Fruit fly (Drosophila melanogaster) whole organism, embryonic: ENCODE results near the gene fend.
A peak's percentile ranks its signal among the peaks of the same experiment; 100 is the strongest.

ENCODE experiments used
- BEAF-32 ChIP-seq: fragments of 200-800 bp; sonication (Bioruptor generic); optimal IDR thresholded peaks from 3 replicates; lab custom pipeline; 2017; ENCODE audit warnings: missing biosample characterization, missing genetic modification characterization, mild to moderate bottlenecking, moderate library complexity, missing genetic modification reagents
- CG10565 ChIP-seq: fragments of 200-800 bp; sonication (Bioruptor generic); optimal IDR thresholded peaks from 3 replicates; lab custom pipeline; 2016; ENCODE audit warnings: missing biosample characterization, mild to moderate bottlenecking, missing genetic modification characterization
- CG11085 ChIP-seq: fragments of 200-800 bp; sonication (Bioruptor generic); IDR thresholded peaks from 2 replicates; pipeline ENCODE4 v1.3.6; 2022; ENCODE audit warnings: missing biosample characterization, missing genetic modification characterization
- CG12071 ChIP-seq: fragments of 200-800 bp; sonication (Bioruptor generic); optimal IDR thresholded peaks from 3 replicates; lab custom pipeline; 2018; ENCODE audit warnings: missing biosample characterization, mild to moderate bottlenecking, missing genetic modification characterization
- CG13123 ChIP-seq: fragments of 200-800 bp; sonication (Bioruptor generic); optimal IDR thresholded peaks from 2 replicates; lab custom pipeline; 2016; ENCODE audit warnings: missing biosample characterization, missing genetic modification characterization
- CG17186 ChIP-seq: fragments of 200-800 bp; sonication (Bioruptor generic); optimal IDR thresholded peaks from 3 replicates; lab custom pipeline; 2017; ENCODE audit warnings: missing biosample characterization, missing genetic modification reagents, missing genetic modification characterization
- CG18011 ChIP-seq: fragments of 200-800 bp; sonication (Bioruptor generic); optimal IDR thresholded peaks from 2 replicates; lab custom pipeline; 2017; ENCODE audit warnings: missing biosample characterization, missing genetic modification characterization, mild to moderate bottlenecking, moderate library complexity, missing genotype
- CG2116 ChIP-seq: fragments of 200-800 bp; sonication (Bioruptor generic); optimal IDR thresholded peaks from 3 replicates; lab custom pipeline; 2018; ENCODE audit warnings: missing biosample characterization, mild to moderate bottlenecking, missing genetic modification characterization
- CG6689 ChIP-seq: fragments of 200-800 bp; sonication (Bioruptor generic); IDR thresholded peaks from 2 replicates; pipeline ENCODE4 v1.3.6; 2022; ENCODE audit warnings: missing biosample characterization, missing genetic modification characterization
- CG7745 ChIP-seq: fragments of 200-800 bp; sonication (Bioruptor generic); optimal IDR thresholded peaks from 2 replicates; lab custom pipeline; 2018; ENCODE audit warnings: missing biosample characterization, mild to moderate bottlenecking, missing genetic modification characterization, moderate library complexity
- CG9437 ChIP-seq: fragments of 200-800 bp; sonication (Bioruptor generic); optimal IDR thresholded peaks from 2 replicates; lab custom pipeline; 2018; ENCODE audit warnings: missing biosample characterization, mild to moderate bottlenecking, missing genetic modification characterization
- CG9797 ChIP-seq: fragments of 200-800 bp; sonication (Bioruptor generic); optimal IDR thresholded peaks from 3 replicates; lab custom pipeline; 2018; ENCODE audit warnings: missing biosample characterization, mild to moderate bottlenecking, missing genetic modification characterization
- CTCF ChIP-seq: fragments of 200-800 bp; sonication (Bioruptor generic); optimal IDR thresholded peaks from 2 replicates; lab custom pipeline; 2017; ENCODE audit warnings: missing biosample characterization, mild to moderate bottlenecking, missing genetic modification characterization, moderate library complexity
- Chrac-16 ChIP-seq: fragments of 200-800 bp; sonication (Bioruptor generic); optimal IDR thresholded peaks from 3 replicates; lab custom pipeline; 2016; ENCODE audit warnings: missing biosample characterization, missing genetic modification characterization
- CrebB ChIP-seq: fragments of 200-800 bp; sonication (Bioruptor generic); optimal IDR thresholded peaks from 3 replicates; lab custom pipeline; 2018; ENCODE audit warnings: missing biosample characterization, mild to moderate bottlenecking, missing genetic modification characterization
- Deaf1 ChIP-seq: fragments of 200-800 bp; optimal IDR thresholded peaks from 3 replicates; lab custom pipeline; 2019; ENCODE audit warnings: missing biosample characterization, mild to moderate bottlenecking, missing genetic modification characterization, moderate library complexity
- Dp ChIP-seq: fragments of 200-800 bp; sonication (Bioruptor generic); optimal IDR thresholded peaks from 2 replicates; lab custom pipeline; 2018; ENCODE audit warnings: missing biosample characterization, mild to moderate bottlenecking, missing genetic modification characterization, moderate library complexity
- E2f2 ChIP-seq: fragments of 200-800 bp; sonication (Bioruptor generic); IDR thresholded peaks from 2 replicates; pipeline ENCODE4 v1.3.6; 2022; ENCODE audit warnings: missing biosample characterization, missing genetic modification characterization
- Fer1 ChIP-seq: fragments of 200-800 bp; sonication (Bioruptor generic); optimal IDR thresholded peaks from 2 replicates; lab custom pipeline; 2017; ENCODE audit warnings: missing biosample characterization, mild to moderate bottlenecking, missing genetic modification characterization
- MBD-R2 ChIP-seq: fragments of 200-800 bp; sonication (Bioruptor generic); IDR thresholded peaks from 2 replicates; pipeline ENCODE4 v1.3.6; 2022; ENCODE audit warnings: missing biosample characterization, missing genetic modification characterization
- Myb ChIP-seq: fragments of 200-800 bp; sonication (Bioruptor generic); optimal IDR thresholded peaks from 2 replicates; lab custom pipeline; 2016; ENCODE audit warnings: missing biosample characterization, missing genetic modification characterization
- NfI ChIP-seq: fragments of 200-800 bp; sonication (Bioruptor generic); optimal IDR thresholded peaks from 3 replicates; lab custom pipeline; 2018; ENCODE audit warnings: missing biosample characterization, mild to moderate bottlenecking, missing genetic modification characterization, moderate library complexity
- Poxn ChIP-seq: fragments of 200-800 bp; sonication (Bioruptor generic); IDR thresholded peaks from 2 replicates; pipeline ENCODE4 v1.3.6; 2022; ENCODE audit warnings: missing biosample characterization, missing genetic modification characterization
- Sry-δ ChIP-seq: fragments of 200-800 bp; sonication (Bioruptor generic); optimal IDR thresholded peaks from 2 replicates; lab custom pipeline; 2016; ENCODE audit warnings: missing biosample characterization, missing genetic modification characterization
- Stat92E ChIP-seq, 3 experiments: fragments of >200 bp in 2 of 3; fragments of 200-800 bp in 1 of 3; sonication (Bioruptor generic) in 1 of 3; optimal IDR thresholded peaks; 2 replicates each; lab custom pipeline; 2017 to 2019; ENCODE audit warnings: missing biosample characterization in 3 of 3, missing genetic modification characterization in 3 of 3, mild to moderate bottlenecking in 1 of 3, moderate library complexity in 1 of 3
- ash1 ChIP-seq: fragments of 200-800 bp; sonication (Bioruptor generic); optimal IDR thresholded peaks from 2 replicates; lab custom pipeline; 2018; ENCODE audit warnings: missing biosample characterization, mild to moderate bottlenecking, missing genetic modification characterization
- cg ChIP-seq: fragments of 200-800 bp; sonication (Bioruptor generic); optimal IDR thresholded peaks from 3 replicates; lab custom pipeline; 2019; ENCODE audit warnings: missing biosample characterization, mild to moderate bottlenecking, missing genetic modification characterization, moderate library complexity
- chn ChIP-seq: fragments of 200-800 bp; sonication (Bioruptor generic); optimal IDR thresholded peaks from 2 replicates; lab custom pipeline; 2016; ENCODE audit warnings: missing biosample characterization, missing genetic modification characterization
- crol ChIP-seq: fragments of 200-800 bp; sonication (Bioruptor generic); IDR thresholded peaks from 2 replicates; pipeline ENCODE4 v1.3.6; 2022; ENCODE audit warnings: missing biosample characterization, missing genetic modification characterization
- dimm ChIP-seq: fragments of 200-800 bp; sonication (Bioruptor generic); IDR thresholded peaks from 2 replicates; pipeline ENCODE4 v1.3.6; 2022; ENCODE audit warnings: missing biosample characterization, missing genetic modification characterization
- emc ChIP-seq: fragments of 200-800 bp; sonication (Bioruptor generic); optimal IDR thresholded peaks from 2 replicates; lab custom pipeline; 2016; ENCODE audit warnings: missing biosample characterization, missing genetic modification characterization
- en ChIP-seq: fragments of 200-800 bp; sonication (Bioruptor generic); optimal IDR thresholded peaks from 2 replicates; lab custom pipeline; 2016; ENCODE audit warnings: missing biosample characterization, missing genetic modification characterization
- fd64A ChIP-seq: fragments of 200-800 bp; sonication (Bioruptor generic); optimal IDR thresholded peaks from 3 replicates; lab custom pipeline; 2018; ENCODE audit warnings: missing biosample characterization, mild to moderate bottlenecking, missing genetic modification characterization
- gfzf ChIP-seq: fragments of 200-800 bp; sonication (Bioruptor generic); optimal IDR thresholded peaks from 2 replicates; lab custom pipeline; 2016; ENCODE audit warnings: missing biosample characterization, mild to moderate bottlenecking, missing genetic modification characterization, moderate library complexity
- hth ChIP-seq: fragments of >200 bp; optimal IDR thresholded peaks from 2 replicates; lab custom pipeline; 2017; ENCODE audit warnings: inconsistent platforms
- knrl ChIP-seq: fragments of 200-800 bp; sonication (Bioruptor generic); IDR thresholded peaks from 3 replicates; pipeline ENCODE4 v1.3.6; 2022; ENCODE audit warnings: missing biosample characterization, missing genetic modification characterization; ENCODE audit not compliant: partially characterized antibody
- nmo ChIP-seq: fragments of 200-800 bp; sonication (Bioruptor generic); optimal IDR thresholded peaks from 2 replicates; lab custom pipeline; 2018; ENCODE audit warnings: missing biosample characterization, mild to moderate bottlenecking, missing genetic modification characterization, moderate library complexity
- pita ChIP-seq: fragments of 200-800 bp; sonication (Bioruptor generic); optimal IDR thresholded peaks from 2 replicates; lab custom pipeline; 2017; ENCODE audit warnings: missing biosample characterization, mild to moderate bottlenecking, missing genetic modification characterization
- pzg ChIP-seq: fragments of 200-800 bp; sonication (Bioruptor generic); optimal IDR thresholded peaks from 3 replicates; lab custom pipeline; 2018; ENCODE audit warnings: missing biosample characterization, mild to moderate bottlenecking, missing genetic modification characterization, moderate library complexity
- salm ChIP-seq: fragments of 200-800 bp; sonication (Bioruptor generic); optimal IDR thresholded peaks from 2 replicates; lab custom pipeline; 2018; ENCODE audit warnings: missing biosample characterization, mild to moderate bottlenecking, missing genetic modification characterization
- tll ChIP-seq, 2 experiments: fragments of 200-800 bp in 1 of 2; fragments of >200 bp in 1 of 2; sonication (Bioruptor generic) in 1 of 2; optimal IDR thresholded peaks; 2 replicates each; lab custom pipeline; 2017 to 2019; ENCODE audit warnings: missing biosample characterization in 2 of 2, missing genetic modification characterization in 2 of 2, mild to moderate bottlenecking in 1 of 2, moderate library complexity in 1 of 2
- tna ChIP-seq: fragments of 200-800 bp; sonication (Bioruptor generic); IDR thresholded peaks from 2 replicates; pipeline ENCODE4 v1.3.6; 2022; ENCODE audit warnings: missing biosample characterization, missing genetic modification characterization; ENCODE audit not compliant: partially characterized antibody
- trem ChIP-seq: fragments of 200-800 bp; optimal IDR thresholded peaks from 3 replicates; lab custom pipeline; 2019; ENCODE audit warnings: missing biosample characterization, mild to moderate bottlenecking, missing genetic modification characterization, moderate library complexity
- ttk ChIP-seq: fragments of 200-800 bp; sonication (Bioruptor generic); IDR thresholded peaks from 2 replicates; pipeline ENCODE4 v2.1.2; 2022; ENCODE audit warnings: missing biosample characterization, missing genetic modification characterization
- tup ChIP-seq: fragments of 200-800 bp; sonication (Bioruptor generic); optimal IDR thresholded peaks from 2 replicates; lab custom pipeline; 2016; ENCODE audit warnings: missing biosample characterization, mild to moderate bottlenecking, missing genetic modification characterization, moderate library complexity
- unpg ChIP-seq: fragments of 200-800 bp; sonication (Bioruptor generic); optimal IDR thresholded peaks from 3 replicates; lab custom pipeline; 2018; ENCODE audit warnings: missing biosample characterization, mild to moderate bottlenecking, missing genetic modification characterization, moderate library complexity

fend gene

dm6 chrX:9106212-9106774, 28.6 kb downstream of the fend start, which contains the start of gene Bx42 (continued):
- TF ChIP-seq cg (GFP tag; lab: Kevin White, UChicago) (peak; percentile 63), pzg (GFP tag; lab: Kevin White, UChicago) (peak; percentile 57)

- TF ChIP-seq Myb (GFP tag; lab: Kevin White, UChicago) = peak; percentile 21
- TF ChIP-seq unpg = no peak
- no peak for TF ChIP-seq emc (GFP tag; lab: Kevin White, UChicago)
- TF ChIP-seq E2f2 (GFP tag; lab: Robert Waterston, UW) = peak; percentile 79
- TF ChIP-seq pita (GFP tag; lab: Kevin White, UChicago) = no peak
- peak; percentile 57; the same call in 1 of the 2 replicates for TF ChIP-seq crol (GFP tag; lab: Robert Waterston, UW)
- TF ChIP-seq gfzf (GFP tag; lab: Kevin White, UChicago) = peak; percentile 83
- peak; percentile 13; the same call in 1 of the 2 replicates for TF ChIP-seq tna (GFP tag; lab: Robert Waterston, UW)
- TF ChIP-seq Stat92E (GFP tag; optimal IDR thresholded peaks at IDR 0.05; lab: Kevin White, UChicago) = no peak
- TF ChIP-seq CG9437 (GFP tag; lab: Kevin White, UChicago) = peak; percentile 26
- TF ChIP-seq NfI (GFP tag; lab: Kevin White, UChicago) = no peak
- TF ChIP-seq fd64A (GFP tag; lab: Kevin White, UChicago) = no peak
- TF ChIP-seq CG13123 = no peak
- no peak for TF ChIP-seq tup (GFP tag; lab: Kevin White, UChicago)
- no peak for TF ChIP-seq CG7745 (tag; lab: Kevin White, UChicago)
- TF ChIP-seq pzg (GFP tag; lab: Kevin White, UChicago) = peak; percentile 59
- peak; percentile 37 for TF ChIP-seq CG17186 (GFP tag; lab: Kevin White, UChicago)
- no peak for TF ChIP-seq Chrac-16
- no peak for TF ChIP-seq hth
- no peak for TF ChIP-seq CG18011
- TF ChIP-seq CG9797 (GFP tag; lab: Kevin White, UChicago) = peak; percentile 69
- no peak for TF ChIP-seq salm (tag; lab: Kevin White, UChicago)
- TF ChIP-seq dimm (GFP tag; lab: Robert Waterston, UW) = no peak
- no peak for TF ChIP-seq CrebB (tag; lab: Kevin White, UChicago)
- TF ChIP-seq Deaf1 (tag; lab: Kevin White, UChicago) = no peak
- TF ChIP-seq ttk (GFP tag; lab: Robert Waterston, UW) = no peak
- TF ChIP-seq Sry-δ (GFP tag; lab: Kevin White, UChicago) = peak; percentile 5
- no peak for TF ChIP-seq ash1 (GFP tag; lab: Kevin White, UChicago)
- TF ChIP-seq nmo (GFP tag; lab: Kevin White, UChicago) = peak; percentile 22
- TF ChIP-seq CG6689 (GFP tag; lab: Robert Waterston, UW) = no peak
- no peak for TF ChIP-seq Poxn (GFP tag; lab: Robert Waterston, UW)
- no peak for TF ChIP-seq CG10565 (GFP tag; lab: Kevin White, UChicago)
- TF ChIP-seq en (GFP tag; lab: Kevin White, UChicago) = no peak
- TF ChIP-seq Fer1 (GFP tag; lab: Kevin White, UChicago) = no peak
- TF ChIP-seq trem (tag; lab: Kevin White, UChicago) = peak; percentile 15
- peak in 1 of 2 experiments; percentile 86 for TF ChIP-seq tll (GFP tag; optimal IDR thresholded peaks at IDR 0.05; lab: Kevin White, UChicago)
- no peak for TF ChIP-seq CG12071
- no peak for TF ChIP-seq CG11085 (GFP tag; lab: Robert Waterston, UW)
- peak; percentile 34; the same call in 1 of the 2 replicates for TF ChIP-seq MBD-R2
- peak; percentile 73 for TF ChIP-seq Dp (GFP tag; lab: Kevin White, UChicago)
- TF ChIP-seq chn (GFP tag; lab: Kevin White, UChicago) = no peak
- TF ChIP-seq CTCF = peak; percentile 25
- peak; percentile 13 for TF ChIP-seq CG2116 (GFP tag; lab: Kevin White, UChicago)
- TF ChIP-seq knrl = no peak
- TF ChIP-seq BEAF-32 (GFP tag; lab: Kevin White, UChicago) = peak; percentile 35
These were observed 31.4 kb downstream of the fend start, which contains the start of gene CG7766 for dm6 chrX:9103308-9104185. TSS of gene CG7766 (minus strand) at chrX:9103739.
